In genomic region chrX:7507141-7507540, ce11 we compare ENCODE assay signal across 1 worm cellular context.
TF ChIP-seq lines count a peak whose summit lies in the region.

No protein-coding gene starts in this region.

TF ChIP-seq in whole organism, L4 larva, 104 proteins besides CTCF, POLR2A, EP300 and RAD21 (continued from another document):
- TF ChIP-seq lin-15B (tag; optimal IDR thresholded peaks at IDR 0.05; lab: Kevin White, UChicago) (no peak), vab-7 (GFP tag; IDR thresholded peaks at IDR 0.05; lab: Robert Waterston, UW) (0 out of 2 replicates have a peak, but pooled peaks have one; percentile 39), mdt-29 (GFP tag; IDR thresholded peaks at IDR 0.05; lab: Robert Waterston, UW) (no peak), daf-16 (GFP tag; optimal IDR thresholded peaks at IDR 0.05; lab: Kevin White, UChicago) (peak in 1 of 2 experiments; percentile 36), daf-16 (tag; optimal IDR thresholded peaks at IDR 0.05; lab: Kevin White, UChicago) (no peak), aha-1 (tag; lab: Kevin White, UChicago) (peak; percentile 55), dve-1 (tag; optimal IDR thresholded peaks at IDR 0.05; lab: Kevin White, UChicago; ENCODE audit: insufficient read depth) (no peak), mdl-1 (tag; optimal IDR thresholded peaks at IDR 0.05; lab: Kevin White, UChicago) (no peak), ceh-28 (tag; optimal IDR thresholded peaks at IDR 0.05; lab: Kevin White, UChicago) (no peak), nhr-28 (tag; optimal IDR thresholded peaks at IDR 0.05; lab: Kevin White, UChicago) (no peak), zip-2 (tag; optimal IDR thresholded peaks at IDR 0.05; lab: Kevin White, UChicago) (no peak), tra-1 (GFP tag; IDR thresholded peaks at IDR 0.05; lab: Robert Waterston, UW) (no peak), tag-97 (GFP tag; IDR thresholded peaks at IDR 0.05; lab: Robert Waterston, UW) (no peak), aly-2 (tag; optimal IDR thresholded peaks at IDR 0.05; lab: Kevin White, UChicago) (no peak), ztf-11 (tag; optimal IDR thresholded peaks at IDR 0.05; lab: Kevin White, UChicago) (no peak), zip-11 (GFP tag; IDR thresholded peaks at IDR 0.05; lab: Robert Waterston, UW) (0 out of 2 replicates have a peak, but pooled peaks have one; percentile 27), snpc-1.2 (GFP tag; IDR thresholded peaks at IDR 0.05; lab: Robert Waterston, UW) (peak; percentile 68), daf-8 (GFP tag; IDR thresholded peaks at IDR 0.05; lab: Robert Waterston, UW) (no peak), unc-39 (tag; optimal IDR thresholded peaks at IDR 0.05; lab: Kevin White, UChicago) (no peak), F49E8.2 (tag; optimal IDR thresholded peaks at IDR 0.05; lab: Kevin White, UChicago; ENCODE audit: borderline replicate concordance) (peak; percentile 16), mxl-2 (GFP tag; conservative IDR thresholded peaks at IDR 0.05; lab: Robert Waterston, UW) (no peak), lim-7 (GFP tag; IDR thresholded peaks at IDR 0.05; lab: Robert Waterston, UW) (no peak; the same call in none of the 2 replicates), zfp-2 (tag; optimal IDR thresholded peaks at IDR 0.05; lab: Kevin White, UChicago) (no peak)
